Fruit fly (Drosophila melanogaster): ENCODE measurements around the gene beat-IIb.

DNA sequence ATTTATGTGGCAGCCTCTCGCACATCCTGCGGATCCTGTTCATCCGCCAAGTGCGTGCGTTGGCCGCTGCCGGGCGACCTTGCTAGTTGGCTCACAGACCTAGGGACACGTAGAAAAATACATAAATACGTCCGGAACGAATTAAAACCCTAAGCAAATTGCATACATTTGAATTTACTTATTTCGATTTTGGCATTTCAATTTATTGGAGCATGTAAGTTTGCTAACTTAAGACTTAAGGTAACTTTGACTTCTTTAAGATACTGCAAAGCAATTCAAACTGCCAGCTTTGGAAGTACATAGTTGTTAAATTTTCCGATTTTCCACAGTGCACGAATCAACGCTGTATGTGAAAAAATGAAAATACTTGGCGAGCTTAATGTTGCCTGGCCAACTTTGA lies 10.8 kb downstream of the beat-IIb start, which contains the start of gene CG44259:
- no peak for TF ChIP-seq CG4496 (GFP tag; IDR thresholded peaks at IDR 0.05)
- no peak for TF ChIP-seq CG32121 (GFP tag; IDR thresholded peaks at IDR 0.05)
- no peak for TF ChIP-seq CG8301 (tag; optimal IDR thresholded peaks at IDR 0.05)
- no peak for TF ChIP-seq CG34367 (tag; optimal IDR thresholded peaks at IDR 0.05)
- no peak for TF ChIP-seq rn (GFP tag; IDR thresholded peaks at IDR 0.05)
- TF ChIP-seq EcR (GFP tag; optimal IDR thresholded peaks at IDR 0.05) = no peak
- no peak for TF ChIP-seq Ets98B (GFP tag; IDR thresholded peaks at IDR 0.05)
